Worm (Caenorhabditis elegans): Measurements from ENCODE around the gene C48B4.7.

The C48B4.7 gene

ce11 chrIII:9546016-9546659 lies 13.1 kb downstream of the C48B4.7 start, which contains the start of gene unc-16 (continued):
- no peak for TF ChIP-seq tag-97 (GFP tag; IDR thresholded peaks at IDR 0.05)
- peak; percentile 90 for TF ChIP-seq hlh-11 (tag; optimal IDR thresholded peaks at IDR 0.05)
- peak; percentile 71 for TF ChIP-seq nhr-11 (tag; optimal IDR thresholded peaks at IDR 0.05)
- TF ChIP-seq pqm-1 (tag; optimal IDR thresholded peaks at IDR 0.05) = peak; percentile 30
- no peak for TF ChIP-seq nhr-111 (GFP tag; optimal IDR thresholded peaks at IDR 0.05)
- peak; percentile 93 for TF ChIP-seq hmg-1.1 (GFP tag; IDR thresholded peaks at IDR 0.05)
- no peak for TF ChIP-seq zfp-3 (GFP tag; conservative IDR thresholded peaks at IDR 0.05)
- TF ChIP-seq daf-12 (tag; optimal IDR thresholded peaks at IDR 0.05) = no peak
- TF ChIP-seq hlh-30 (tag; optimal IDR thresholded peaks at IDR 0.05; ENCODE audit: insufficient read depth) = peak; percentile 98
- no peak for TF ChIP-seq F49E8.2 (tag; optimal IDR thresholded peaks at IDR 0.05; ENCODE audit: borderline replicate concordance)
- TF ChIP-seq lim-7 (GFP tag; IDR thresholded peaks at IDR 0.05) = no peak
- TF ChIP-seq egl-43 (GFP tag; IDR thresholded peaks at IDR 0.05) = no peak; the same call in 1 of the 2 replicates
- TF ChIP-seq gei-8 (GFP tag; optimal IDR thresholded peaks at IDR 0.05) = no peak
- TF ChIP-seq ceh-20 (GFP tag; IDR thresholded peaks at IDR 0.05) = peak; percentile 95; the same call in 1 of the 2 replicates
- peak; percentile 91 for TF ChIP-seq rbr-2 (tag; optimal IDR thresholded peaks at IDR 0.05)
- TF ChIP-seq F37D6.2 (tag; optimal IDR thresholded peaks at IDR 0.05) = peak; percentile 77
- no peak for TF ChIP-seq saeg-2 (GFP tag; IDR thresholded peaks at IDR 0.05)
- peak in 1 of 2 experiments; percentile 64 for TF ChIP-seq unc-62 (GFP tag; optimal IDR thresholded peaks at IDR 0.05 in 1 of 2)
- no peak for TF ChIP-seq unc-62 (tag; optimal IDR thresholded peaks at IDR 0.05)
- TF ChIP-seq zip-2 (tag; optimal IDR thresholded peaks at IDR 0.05) = no peak
- TF ChIP-seq R02D3.7 (tag; optimal IDR thresholded peaks at IDR 0.05) = no peak
- TF ChIP-seq spr-3 (GFP tag; optimal IDR thresholded peaks at IDR 0.05) = no peak
- TF ChIP-seq zfp-2 (tag; optimal IDR thresholded peaks at IDR 0.05) = peak; percentile 21
- TF ChIP-seq tra-1 (GFP tag; IDR thresholded peaks at IDR 0.05) = no peak
- no peak for TF ChIP-seq lir-3 (tag; optimal IDR thresholded peaks at IDR 0.05)
- peak; percentile 59 for TF ChIP-seq lin-13 (GFP tag; optimal IDR thresholded peaks at IDR 0.05)
- 0 out of 2 replicates have a peak, but pooled peaks have one; percentile 16 for TF ChIP-seq set-16 (GFP tag; IDR thresholded peaks at IDR 0.05)
- TF ChIP-seq aly-2 (tag; optimal IDR thresholded peaks at IDR 0.05) = no peak
- TF ChIP-seq D1046.2 (GFP tag; IDR thresholded peaks at IDR 0.05) = no peak
- 0 out of 2 replicates have a peak, but pooled peaks have one; percentile 8 for TF ChIP-seq ZK337.2 (GFP tag; IDR thresholded peaks at IDR 0.05)
- TF ChIP-seq Y5F2A.4 (GFP tag; optimal IDR thresholded peaks at IDR 0.05) = no peak
- TF ChIP-seq dpl-1 (GFP tag; optimal IDR thresholded peaks at IDR 0.05) = peak; percentile 76
- TF ChIP-seq snpc-4 (tag; optimal IDR thresholded peaks at IDR 0.05) = no peak
- peak; percentile 82 for TF ChIP-seq T20F7.1 (GFP tag; optimal IDR thresholded peaks at IDR 0.05)
- TF ChIP-seq zag-1 (tag; optimal IDR thresholded peaks at IDR 0.05) = no peak
- no peak for TF ChIP-seq unc-39 (tag; optimal IDR thresholded peaks at IDR 0.05)
- TF ChIP-seq dmd-8 (GFP tag; IDR thresholded peaks at IDR 0.05) = no peak
- TF ChIP-seq nhr-25 (tag; optimal IDR thresholded peaks at IDR 0.05; ENCODE audit: borderline replicate concordance, insufficient read depth) = peak; percentile 75
- peak; percentile 59; the same call in 1 of the 2 replicates for TF ChIP-seq pha-4 (GFP tag; IDR thresholded peaks at IDR 0.05)
- TF ChIP-seq pha-4 (tag; optimal IDR thresholded peaks at IDR 0.05) = peak; percentile 82
- no peak for TF ChIP-seq Y105C5A.15 (GFP tag; IDR thresholded peaks at IDR 0.05)
- no peak for TF ChIP-seq ceh-32 (tag; optimal IDR thresholded peaks at IDR 0.05; ENCODE audit: poor library complexity)
- peak; percentile 20 for TF ChIP-seq F10B5.3 (tag; optimal IDR thresholded peaks at IDR 0.05)
- peak; percentile 68; the same call in 1 of the 2 replicates for TF ChIP-seq ctbp-1 (GFP tag; IDR thresholded peaks at IDR 0.05)
- TF ChIP-seq dmd-6 (GFP tag; IDR thresholded peaks at IDR 0.05) = peak; percentile 71
- peak; percentile 18; the same call in 1 of the 2 replicates for TF ChIP-seq nhr-42 (GFP tag; IDR thresholded peaks at IDR 0.05)
- no peak for TF ChIP-seq lin-15B (tag; optimal IDR thresholded peaks at IDR 0.05)
- no peak for TF ChIP-seq unc-130 (GFP tag; optimal IDR thresholded peaks at IDR 0.05)
- TF ChIP-seq dmd-9 (GFP tag; IDR thresholded peaks at IDR 0.05) = 0 out of 2 replicates have a peak, but pooled peaks have one; percentile 52
- peak; percentile 81 for TF ChIP-seq mes-2 (tag; optimal IDR thresholded peaks at IDR 0.05; ENCODE audit: poor library complexity, severe bottlenecking)

Measured in whole organism, L4 larva.